Worm (Caenorhabditis elegans) whole organism, early embryonic: ENCODE results near the gene gkow-1.

ENCODE experiments used
- B0310.2 ChIP-seq: sonication (generic microtip); optimal IDR thresholded peaks from 2 replicates; lab custom pipeline; 2016; ENCODE audit warnings: mild to moderate bottlenecking, missing genetic modification characterization, missing compliant biosample characterization
- F13C5.2 ChIP-seq: sonication (generic microtip); optimal IDR thresholded peaks from 2 replicates; lab custom pipeline; 2017; ENCODE audit warnings: mild to moderate bottlenecking, missing genetic modification characterization, inconsistent platforms, missing compliant biosample characterization
- aly-1 ChIP-seq: sonication (generic microtip); optimal IDR thresholded peaks from 2 replicates; lab custom pipeline; 2016; ENCODE audit warnings: missing genetic modification characterization, missing compliant biosample characterization
- ama-1 ChIP-seq: fragments of 150-350 bp; optimal IDR thresholded peaks from 2 replicates; lab custom pipeline; 2014
- ceh-13 ChIP-seq: fragments of 200-800 bp; sonication (Bioruptor generic); optimal IDR thresholded peaks from 2 replicates; lab custom pipeline; 2018; ENCODE audit warnings: mild to moderate bottlenecking, missing genetic modification characterization, missing compliant biosample characterization
- ceh-36 ChIP-seq: sonication (generic microtip); optimal IDR thresholded peaks from 2 replicates; lab custom pipeline; 2016; ENCODE audit warnings: missing genetic modification characterization, inconsistent platforms, missing compliant biosample characterization
- flt-1 ChIP-seq: fragments of 200-800 bp; sonication (Bioruptor generic); IDR thresholded peaks from 2 replicates; pipeline ENCODE4 v1.3.6; 2022; ENCODE audit warnings: missing genetic modification characterization, missing compliant biosample characterization
- hnd-1 ChIP-seq: sonication (generic microtip); optimal IDR thresholded peaks from 2 replicates; lab custom pipeline; 2016; ENCODE audit warnings: missing genetic modification characterization, missing compliant biosample characterization
- scrt-1 ChIP-seq: fragments of 200-800 bp; sonication (Bioruptor generic); IDR thresholded peaks from 2 replicates; pipeline ENCODE4 v1.3.6; 2022; ENCODE audit warnings: missing genetic modification characterization, missing compliant biosample characterization
- tbx-11 ChIP-seq: fragments of 200-800 bp; sonication (Bioruptor generic); IDR thresholded peaks from 2 replicates; pipeline ENCODE4 v1.3.6; 2022; ENCODE audit warnings: missing genetic modification characterization, missing compliant biosample characterization
- tra-4 ChIP-seq: sonication (generic microtip); optimal IDR thresholded peaks from 2 replicates; lab custom pipeline; 2017; ENCODE audit warnings: missing genetic modification characterization, missing compliant biosample characterization

- TF ChIP-seq ceh-36 (tag; lab: Kevin White, UChicago) (no peak), B0310.2 (tag; lab: Kevin White, UChicago) (no peak), flt-1 (GFP tag; lab: Robert Waterston, UW) (no peak), ama-1 (lab: Kevin White, UChicago) (no peak), scrt-1 (GFP tag; lab: Robert Waterston, UW) (no peak), F13C5.2 (tag; lab: Kevin White, UChicago) (no peak), tbx-11 (no peak), hnd-1 (tag; lab: Kevin White, UChicago) (no peak), aly-1 (tag; lab: Kevin White, UChicago) (no peak), ceh-13 (GFP tag; lab: Kevin White, UChicago) (no peak), tra-4 (no peak)
Observed at ce11 chrIV:10394858-10395257, 36.9 kb downstream of the gkow-1 start, which contains the start of gene R10H10.4.
